Fruit fly (Drosophila melanogaster) whole organism, embryonic: ENCODE results near the gene alpha-PheRS.

Experiments
- Asciz ChIP-seq: fragments of 200-800 bp; sonication (Bioruptor generic); optimal IDR thresholded peaks from 2 replicates; lab custom pipeline; 2017; ENCODE audit warnings: missing biosample characterization, mild to moderate bottlenecking, missing genetic modification characterization, missing genetic modification reagents
- Atf6 ChIP-seq: fragments of 200-800 bp; sonication (Bioruptor generic); IDR thresholded peaks from 2 replicates; pipeline ENCODE4 v1.3.6; 2022; ENCODE audit warnings: missing biosample characterization, missing genetic modification characterization
- Awh ChIP-seq: fragments of 200-800 bp; sonication (Bioruptor generic); IDR thresholded peaks from 2 replicates; pipeline ENCODE4, ENCODE4 v1.3.6; 2022; ENCODE audit warnings: missing biosample characterization, missing genetic modification characterization
- B-H1 ChIP-seq: fragments of 200-800 bp; sonication (Bioruptor generic); IDR thresholded peaks from 3 replicates; pipeline ENCODE4 v1.3.6; 2022; ENCODE audit warnings: missing biosample characterization, missing genetic modification characterization
- CG10565 ChIP-seq: fragments of 200-800 bp; sonication (Bioruptor generic); optimal IDR thresholded peaks from 3 replicates; lab custom pipeline; 2016; ENCODE audit warnings: missing biosample characterization, mild to moderate bottlenecking, missing genetic modification characterization
- CG15696 ChIP-seq: fragments of 200-800 bp; sonication (Bioruptor generic); optimal IDR thresholded peaks from 2 replicates; lab custom pipeline; 2019; ENCODE audit warnings: missing biosample characterization, mild to moderate bottlenecking, missing genetic modification characterization, moderate library complexity
- CG16813 ChIP-seq: fragments of 200-800 bp; sonication (Bioruptor generic); IDR thresholded peaks from 3 replicates; pipeline ENCODE4 v1.3.6; 2022; ENCODE audit warnings: missing biosample characterization, missing genetic modification characterization; ENCODE audit not compliant: partially characterized antibody
- CG17359 ChIP-seq: fragments of 200-800 bp; sonication (Bioruptor generic); optimal IDR thresholded peaks from 3 replicates; lab custom pipeline; 2018; ENCODE audit warnings: missing biosample characterization, mild to moderate bottlenecking, missing genetic modification characterization, moderate library complexity
- CG17612 ChIP-seq: fragments of 200-800 bp; sonication (Bioruptor generic); IDR thresholded peaks from 2 replicates; pipeline ENCODE4 v1.3.6; 2022; ENCODE audit warnings: missing biosample characterization, missing genetic modification characterization
- CG17802 ChIP-seq: fragments of 200-800 bp; sonication (Bioruptor generic); optimal IDR thresholded peaks from 2 replicates; lab custom pipeline; 2018; ENCODE audit warnings: missing biosample characterization, mild to moderate bottlenecking, missing genetic modification characterization, moderate library complexity
- CG2199 ChIP-seq: fragments of 200-800 bp; sonication (Bioruptor generic); IDR thresholded peaks from 3 replicates; pipeline ENCODE4 v1.3.6; 2022; ENCODE audit warnings: missing biosample characterization, missing genetic modification characterization
- CG2678 ChIP-seq: fragments of 200-800 bp; sonication (Bioruptor generic); optimal IDR thresholded peaks from 3 replicates; lab custom pipeline; 2019; ENCODE audit warnings: missing biosample characterization, mild to moderate bottlenecking, missing genetic modification characterization, moderate library complexity
- CG30403 ChIP-seq: fragments of 200-800 bp; sonication (Bioruptor generic); optimal IDR thresholded peaks from 3 replicates; lab custom pipeline; 2016; ENCODE audit warnings: missing biosample characterization, missing genetic modification characterization
- CG3726 ChIP-seq: fragments of 200-800 bp; sonication (Bioruptor generic); IDR thresholded peaks from 3 replicates; pipeline ENCODE4, ENCODE4 v1.3.6; 2022; ENCODE audit warnings: missing biosample characterization, missing genetic modification characterization
- CG3838 ChIP-seq: fragments of 200-800 bp; sonication (Bioruptor generic); optimal IDR thresholded peaks from 3 replicates; lab custom pipeline; 2016; ENCODE audit warnings: missing biosample characterization, missing genetic modification characterization
- CG4328 ChIP-seq: fragments of 200-800 bp; sonication (Bioruptor generic); optimal IDR thresholded peaks from 3 replicates; lab custom pipeline; 2017; ENCODE audit warnings: missing biosample characterization, missing genetic modification reagents, missing genetic modification characterization
- CG4360 ChIP-seq: fragments of 200-800 bp; sonication (Bioruptor generic); IDR thresholded peaks from 2 replicates; pipeline ENCODE4 v1.3.6; 2022; ENCODE audit warnings: missing biosample characterization, missing genetic modification characterization
- CG4404 ChIP-seq: fragments of 200-800 bp; sonication (Bioruptor generic); IDR thresholded peaks from 2 replicates; pipeline ENCODE4 v1.3.6; 2022; ENCODE audit warnings: missing biosample characterization, missing genetic modification characterization
- CG5180 ChIP-seq: fragments of 200-800 bp; sonication (Bioruptor generic); optimal IDR thresholded peaks from 3 replicates; lab custom pipeline; 2017; ENCODE audit warnings: missing biosample characterization, missing genetic modification characterization, mild to moderate bottlenecking, moderate library complexity, missing genetic modification reagents
- CG6272 ChIP-seq: fragments of 200-800 bp; sonication (Bioruptor generic); IDR thresholded peaks from 2 replicates; pipeline ENCODE4 v1.3.6; 2022; ENCODE audit warnings: missing biosample characterization, missing genetic modification characterization
- CG8765 ChIP-seq: fragments of 200-800 bp; sonication (Bioruptor generic); IDR thresholded peaks from 2 replicates; pipeline ENCODE4 v1.3.6; 2022; ENCODE audit warnings: missing biosample characterization, missing genetic modification characterization
- HLH3B ChIP-seq: fragments of 200-800 bp; sonication (Bioruptor generic); IDR thresholded peaks from 2 replicates; pipeline ENCODE4 v1.3.6; 2022; ENCODE audit warnings: missing biosample characterization, missing genetic modification characterization
- Jarid2 ChIP-seq: fragments of 200-800 bp; sonication (Bioruptor generic); optimal IDR thresholded peaks from 3 replicates; lab custom pipeline; 2017; ENCODE audit warnings: mild to moderate bottlenecking, missing biosample characterization, missing genetic modification reagents, missing genetic modification characterization
- Max ChIP-seq: fragments of 200-800 bp; sonication (Bioruptor generic); optimal IDR thresholded peaks from 2 replicates; lab custom pipeline; 2016; ENCODE audit warnings: missing biosample characterization, mild to moderate bottlenecking, missing genetic modification characterization
- Oaz ChIP-seq: fragments of 200-800 bp; sonication (Bioruptor generic); IDR thresholded peaks from 2 replicates; pipeline ENCODE4 v1.3.6; 2022; ENCODE audit warnings: missing biosample characterization, missing genetic modification characterization
- Opbp ChIP-seq: fragments of 200-800 bp; sonication (Bioruptor generic); IDR thresholded peaks from 3 replicates; pipeline ENCODE4 v1.3.6; 2022; ENCODE audit warnings: missing biosample characterization, missing genetic modification characterization; ENCODE audit not compliant: partially characterized antibody
- Pdp1 ChIP-seq, 2 experiments: fragments of 200-800 bp; sonication (Bioruptor generic); optimal IDR thresholded peaks; 3 replicates each; lab custom pipeline; 2016; ENCODE audit warnings: missing biosample characterization in 2 of 2, missing genetic modification characterization in 2 of 2, mild to moderate bottlenecking in 1 of 2, moderate library complexity in 1 of 2
- Poxn ChIP-seq: fragments of 200-800 bp; sonication (Bioruptor generic); IDR thresholded peaks from 2 replicates; pipeline ENCODE4 v1.3.6; 2022; ENCODE audit warnings: missing biosample characterization, missing genetic modification characterization
- Sox100B ChIP-seq: fragments of 200-800 bp; sonication (Bioruptor generic); optimal IDR thresholded peaks from 3 replicates; lab custom pipeline; 2018; ENCODE audit warnings: missing biosample characterization, mild to moderate bottlenecking, missing genetic modification characterization
- Sox102F ChIP-seq: fragments of 200-800 bp; sonication (Bioruptor generic); optimal IDR thresholded peaks from 2 replicates; lab custom pipeline; 2018; ENCODE audit warnings: missing biosample characterization, mild to moderate bottlenecking, missing genetic modification characterization, moderate library complexity
- Xbp1 ChIP-seq: fragments of 200-800 bp; sonication (Bioruptor generic); optimal IDR thresholded peaks from 3 replicates; lab custom pipeline; 2016; ENCODE audit warnings: missing biosample characterization, mild to moderate bottlenecking, missing genetic modification characterization
- ara ChIP-seq: fragments of 200-800 bp; sonication (Bioruptor generic); IDR thresholded peaks from 2 replicates; pipeline ENCODE4 v1.3.6; 2022; ENCODE audit warnings: missing biosample characterization, missing genetic modification characterization
- ato ChIP-seq: fragments of 200-800 bp; sonication (Bioruptor generic); IDR thresholded peaks from 2 replicates; pipeline ENCODE4 v1.3.6; 2022; ENCODE audit warnings: missing biosample characterization, missing genetic modification characterization; ENCODE audit not compliant: partially characterized antibody
- bigmax ChIP-seq: fragments of 200-800 bp; sonication (Bioruptor generic); optimal IDR thresholded peaks from 2 replicates; lab custom pipeline; 2018; ENCODE audit warnings: missing biosample characterization, mild to moderate bottlenecking, missing genetic modification characterization
- ci ChIP-seq: fragments of 200-800 bp; sonication (Bioruptor generic); IDR thresholded peaks from 3 replicates; pipeline ENCODE4 v1.3.6; 2022; ENCODE audit warnings: missing biosample characterization, missing genetic modification characterization
- cwo ChIP-seq: fragments of 200-800 bp; sonication (Bioruptor generic); optimal IDR thresholded peaks from 3 replicates; lab custom pipeline; 2017; ENCODE audit warnings: missing biosample characterization, missing genetic modification characterization, mild to moderate bottlenecking, moderate library complexity, missing genetic modification reagents
- dmrt99B ChIP-seq: fragments of 200-800 bp; sonication (Bioruptor generic); optimal IDR thresholded peaks from 2 replicates; lab custom pipeline; 2018; ENCODE audit warnings: missing biosample characterization, mild to moderate bottlenecking, missing genetic modification characterization, moderate library complexity
- eve ChIP-seq, 2 experiments: fragments of >200 bp; optimal IDR thresholded peaks; 2 replicates each; lab custom pipeline; 2017; ENCODE audit warnings: missing biosample characterization in 2 of 2, missing genetic modification characterization in 2 of 2
- hkb ChIP-seq, 2 experiments: fragments of 200-800 bp in 1 of 2; fragments of >200 bp in 1 of 2; sonication (Bioruptor generic) in 1 of 2; IDR thresholded peaks in 1 of 2; optimal IDR thresholded peaks in 1 of 2; 2 replicates each; pipeline versions ENCODE4 v1.3.6 to Lab custom; 2017 to 2022; ENCODE audit warnings: missing biosample characterization in 1 of 2, missing genetic modification characterization in 1 of 2
- luna ChIP-seq: fragments of 200-800 bp; sonication (Bioruptor generic); optimal IDR thresholded peaks from 2 replicates; lab custom pipeline; 2016; ENCODE audit warnings: missing biosample characterization, missing genetic modification characterization
- pan ChIP-seq, 4 experiments: fragments of >200 bp in 3 of 4; fragments of 200-800 bp in 1 of 4; sonication (Bioruptor generic) in 1 of 4; optimal IDR thresholded peaks in 3 of 4; IDR thresholded peaks in 1 of 4; 2 replicates each; pipeline versions ENCODE4 v1.3.6 to Lab custom; 2017 to 2022; ENCODE audit warnings: missing biosample characterization in 2 of 4, missing genetic modification characterization in 2 of 4, mixed read lengths in 1 of 4
- pfk ChIP-seq: fragments of 200-800 bp; sonication (Bioruptor generic); optimal IDR thresholded peaks from 2 replicates; lab custom pipeline; 2018; ENCODE audit warnings: missing biosample characterization, mild to moderate bottlenecking, missing genetic modification characterization, moderate library complexity
- pros ChIP-seq: fragments of 200-800 bp; sonication (Bioruptor generic); optimal IDR thresholded peaks from 3 replicates; lab custom pipeline; 2019; ENCODE audit warnings: missing biosample characterization, mild to moderate bottlenecking, missing genetic modification characterization, moderate library complexity
- so ChIP-seq: fragments of 200-800 bp; sonication (Bioruptor generic); IDR thresholded peaks from 3 replicates; pipeline ENCODE4 v1.3.6; 2022; ENCODE audit warnings: missing biosample characterization, missing genetic modification characterization
- stwl ChIP-seq: fragments of 200-800 bp; sonication (Bioruptor generic); optimal IDR thresholded peaks from 3 replicates; lab custom pipeline; 2018; ENCODE audit warnings: missing biosample characterization, mild to moderate bottlenecking, missing genetic modification characterization, moderate library complexity
- tgo ChIP-seq: fragments of 200-800 bp; sonication (Bioruptor generic); IDR thresholded peaks from 3 replicates; pipeline ENCODE4 v1.3.6; 2022; ENCODE audit warnings: missing biosample characterization, missing genetic modification characterization
- vnd ChIP-seq: fragments of 200-800 bp; sonication (Bioruptor generic); IDR thresholded peaks from 3 replicates; pipeline ENCODE4 v1.3.6; 2022; ENCODE audit warnings: missing biosample characterization, missing genetic modification characterization; ENCODE audit not compliant: partially characterized antibody
- vvl ChIP-seq: fragments of 200-800 bp; sonication (Bioruptor generic); IDR thresholded peaks from 2 replicates; pipeline ENCODE4 v1.3.6; 2022; ENCODE audit warnings: missing biosample characterization, missing genetic modification characterization
- wek ChIP-seq: fragments of 200-800 bp; sonication (Bioruptor generic); optimal IDR thresholded peaks from 3 replicates; lab custom pipeline; 2018; ENCODE audit warnings: missing biosample characterization, mild to moderate bottlenecking, missing genetic modification characterization, moderate library complexity
- z ChIP-seq: fragments of 200-800 bp; sonication (Bioruptor generic); IDR thresholded peaks from 3 replicates; pipeline ENCODE4 v1.3.6; 2022; ENCODE audit warnings: missing biosample characterization, missing genetic modification characterization

The alpha-PheRS gene

DNA sequence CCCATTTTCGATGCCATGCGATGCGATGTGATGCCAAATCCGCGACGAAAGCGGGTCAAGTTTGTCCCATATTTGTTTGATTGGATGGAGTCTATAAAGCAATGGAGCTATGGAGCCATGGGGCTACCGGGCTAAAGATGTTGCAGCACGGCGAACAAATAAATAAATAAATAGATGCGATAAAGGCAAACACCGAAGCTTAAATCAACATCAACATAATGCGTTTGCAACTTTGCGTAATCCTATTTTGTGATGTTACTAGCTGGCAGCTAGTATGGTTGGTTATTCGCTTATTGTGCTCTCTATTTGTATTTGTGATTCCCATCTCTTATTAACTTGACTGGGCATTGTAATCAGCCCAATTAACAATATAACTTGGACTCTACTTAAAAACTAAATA lies 17.3 kb downstream of the alpha-PheRS start (continued):
- TF ChIP-seq cwo (GFP tag; lab: Kevin White, UChicago) (no peak), Max (GFP tag; lab: Kevin White, UChicago) (no peak), tgo (GFP tag; lab: Robert Waterston, UW) (no peak), eve (GFP tag; optimal IDR thresholded peaks at IDR 0.05; lab: Kevin White, UChicago) (no peak), Asciz (GFP tag; lab: Kevin White, UChicago) (peak; percentile 59), CG4404 (GFP tag; lab: Robert Waterston, UW) (no peak), CG16813 (GFP tag; lab: Robert Waterston, UW) (no peak), Jarid2 (no peak), B-H1 (no peak), vvl (GFP tag; lab: Robert Waterston, UW) (no peak), vnd (no peak), Sox100B (GFP tag; lab: Kevin White, UChicago) (peak; percentile 25), CG10565 (GFP tag; lab: Kevin White, UChicago) (no peak), CG15696 (tag; lab: Kevin White, UChicago) (no peak), CG3726 (GFP tag; lab: Robert Waterston, UW) (no peak), CG2199 (GFP tag; lab: Robert Waterston, UW) (no peak), wek (GFP tag; lab: Kevin White, UChicago) (peak; percentile 38), Sox102F (GFP tag; lab: Kevin White, UChicago) (peak; percentile 20), Poxn (GFP tag; lab: Robert Waterston, UW) (no peak), CG17802 (tag; lab: Kevin White, UChicago) (no peak), HLH3B (GFP tag; lab: Robert Waterston, UW) (no peak; the same call in 1 of the 2 replicates), dmrt99B (tag; lab: Kevin White, UChicago) (peak; percentile 42), CG6272 (GFP tag; lab: Robert Waterston, UW) (no peak), CG8765 (no peak), ato (GFP tag; lab: Robert Waterston, UW) (no peak), CG17612 (GFP tag; lab: Robert Waterston, UW) (no peak), CG3838 (GFP tag; lab: Kevin White, UChicago) (no peak), Oaz (GFP tag; lab: Robert Waterston, UW) (no peak), CG4360 (no peak), ara (no peak), Atf6 (GFP tag; lab: Robert Waterston, UW) (no peak), CG5180 (GFP tag; lab: Kevin White, UChicago) (peak; percentile 52), Xbp1 (GFP tag; lab: Kevin White, UChicago) (no peak), z (GFP tag; lab: Robert Waterston, UW) (no peak), pan (optimal IDR thresholded peaks at IDR 0.05; lab: Kevin White, UChicago) (no peak), pan (GFP tag; optimal IDR thresholded peaks at IDR 0.05 in 1 of 2, IDR thresholded peaks at IDR 0.05 in 1 of 2) (no peak), CG17359 (tag; lab: Kevin White, UChicago) (peak; percentile 5), pfk (no peak), pros (GFP tag; lab: Kevin White, UChicago) (no peak), CG4328 (GFP tag; lab: Kevin White, UChicago) (no peak), stwl (no peak), so (GFP tag; lab: Robert Waterston, UW) (no peak), ci (GFP tag; lab: Robert Waterston, UW) (peak; percentile 42; the same call in 1 of the 3 replicates), hkb (optimal IDR thresholded peaks at IDR 0.05; lab: Kevin White, UChicago) (no peak), hkb (GFP tag; IDR thresholded peaks at IDR 0.05; lab: Robert Waterston, UW) (no peak), CG30403 (no peak), luna (GFP tag; lab: Kevin White, UChicago) (no peak), Awh (GFP tag; lab: Robert Waterston, UW) (peak; percentile 62; the same call in 1 of the 2 replicates), bigmax (GFP tag; lab: Kevin White, UChicago) (no peak), Opbp (no peak), CG2678 (peak; percentile 16), Pdp1 (GFP tag; optimal IDR thresholded peaks at IDR 0.05; lab: Kevin White, UChicago) (no peak)
